Fruit fly (Drosophila melanogaster): ENCODE data around the gene LKRSDH.

The LKRSDH gene

dm6 chr2L:7841244-7841643, 45.5 kb upstream of the LKRSDH start (continued):
- no peak for TF ChIP-seq CG8944 (GFP tag; optimal IDR thresholded peaks at IDR 0.05)
- TF ChIP-seq jigr1 (GFP tag; IDR thresholded peaks at IDR 0.05): no peak
- TF ChIP-seq Ravus (GFP tag; IDR thresholded peaks at IDR 0.05): no peak
- TF ChIP-seq grau (tag; optimal IDR thresholded peaks at IDR 0.05): peak; percentile 12
- TF ChIP-seq NK7.1 (GFP tag; optimal IDR thresholded peaks at IDR 0.05): no peak
- TF ChIP-seq zen (tag; optimal IDR thresholded peaks at IDR 0.05): no peak
- 0 out of 2 replicates have a peak, but pooled peaks have one; percentile 16 for TF ChIP-seq CG6689 (GFP tag; IDR thresholded peaks at IDR 0.05)
- TF ChIP-seq CG30403 (GFP tag; optimal IDR thresholded peaks at IDR 0.05): no peak
- TF ChIP-seq lab (GFP tag; optimal IDR thresholded peaks at IDR 0.05): peak; percentile 23
- no peak for TF ChIP-seq Poxn (GFP tag; IDR thresholded peaks at IDR 0.05)
- TF ChIP-seq CG2875 (GFP tag; optimal IDR thresholded peaks at IDR 0.05): no peak
- no peak for TF ChIP-seq zen2 (GFP tag; IDR thresholded peaks at IDR 0.05; ENCODE audit: partially characterized antibody)
- no peak for TF ChIP-seq eve (GFP tag; optimal IDR thresholded peaks at IDR 0.05)
- no peak for TF ChIP-seq pho (GFP tag; optimal IDR thresholded peaks at IDR 0.05)
- no peak for TF ChIP-seq CG7372 (GFP tag; IDR thresholded peaks at IDR 0.05)
- TF ChIP-seq row (GFP tag; IDR thresholded peaks at IDR 0.05): peak; percentile 41; the same call in 1 of the 3 replicates
- TF ChIP-seq Fer3 (tag; optimal IDR thresholded peaks at IDR 0.05): no peak
- no peak for TF ChIP-seq CG8478 (optimal IDR thresholded peaks at IDR 0.05)
- no peak for TF ChIP-seq fd102C (GFP tag; optimal IDR thresholded peaks at IDR 0.05)
- TF ChIP-seq Hsf (GFP tag; optimal IDR thresholded peaks at IDR 0.05): no peak
- TF ChIP-seq chinmo (GFP tag; IDR thresholded peaks at IDR 0.05; ENCODE audit: partially characterized antibody): no peak
- no peak for TF ChIP-seq bbx (GFP tag; IDR thresholded peaks at IDR 0.05; ENCODE audit: partially characterized antibody)
- 0 out of 2 replicates have a peak, but pooled peaks have one; percentile 38 for TF ChIP-seq CG17328 (GFP tag; IDR thresholded peaks at IDR 0.05)
- no peak for TF ChIP-seq lov (optimal IDR thresholded peaks at IDR 0.05)
- no peak for TF ChIP-seq lov (GFP tag; IDR thresholded peaks at IDR 0.05)
- no peak; the same call in 1 of the 2 replicates for TF ChIP-seq CG10366 (GFP tag; IDR thresholded peaks at IDR 0.05)
- TF ChIP-seq trem (tag; optimal IDR thresholded peaks at IDR 0.05): no peak
- TF ChIP-seq CHES-1-like (GFP tag; optimal IDR thresholded peaks at IDR 0.05): no peak
- no peak for TF ChIP-seq btn (GFP tag; optimal IDR thresholded peaks at IDR 0.05)
- no peak for TF ChIP-seq CG12744 (GFP tag; optimal IDR thresholded peaks at IDR 0.05)
- no peak for TF ChIP-seq nom (GFP tag; optimal IDR thresholded peaks at IDR 0.05)
- TF ChIP-seq seq (GFP tag; IDR thresholded peaks at IDR 0.05): no peak
- no peak for TF ChIP-seq Adf1 (GFP tag; IDR thresholded peaks at IDR 0.05)
- no peak for TF ChIP-seq Nf-YA (GFP tag; IDR thresholded peaks at IDR 0.05)
- TF ChIP-seq CG9437 (GFP tag; optimal IDR thresholded peaks at IDR 0.05): no peak
- no peak for TF ChIP-seq hb (GFP tag; IDR thresholded peaks at IDR 0.05; ENCODE audit: partially characterized antibody)
- no peak for TF ChIP-seq HmgD (GFP tag; optimal IDR thresholded peaks at IDR 0.05)
- no peak for TF ChIP-seq Dek (tag; optimal IDR thresholded peaks at IDR 0.05)
- no peak for TF ChIP-seq jing (GFP tag; optimal IDR thresholded peaks at IDR 0.05)
- TF ChIP-seq pfk (GFP tag; optimal IDR thresholded peaks at IDR 0.05): no peak
- no peak for TF ChIP-seq emc (GFP tag; optimal IDR thresholded peaks at IDR 0.05)
- TF ChIP-seq fd64A (GFP tag; optimal IDR thresholded peaks at IDR 0.05): no peak
- TF ChIP-seq MBD-R2 (GFP tag; IDR thresholded peaks at IDR 0.05): no peak
- no peak for TF ChIP-seq CG30431 (GFP tag; optimal IDR thresholded peaks at IDR 0.05)
- TF ChIP-seq ewg (GFP tag; optimal IDR thresholded peaks at IDR 0.05): no peak
- TF ChIP-seq HLH4C (GFP tag; IDR thresholded peaks at IDR 0.05; ENCODE audit: partially characterized antibody): no peak
- TF ChIP-seq org-1 (GFP tag; optimal IDR thresholded peaks at IDR 0.05): no peak
- TF ChIP-seq CG3847 (GFP tag; IDR thresholded peaks at IDR 0.05): no peak
- no peak for TF ChIP-seq disco-r (GFP tag; optimal IDR thresholded peaks at IDR 0.05)
- TF ChIP-seq ttk (GFP tag; IDR thresholded peaks at IDR 0.05): 0 out of 2 replicates have a peak, but pooled peaks have one; percentile 22
- no peak for TF ChIP-seq CG9609 (GFP tag; optimal IDR thresholded peaks at IDR 0.05)
- TF ChIP-seq Sry-δ (GFP tag; optimal IDR thresholded peaks at IDR 0.05): no peak
- TF ChIP-seq unpg (GFP tag; optimal IDR thresholded peaks at IDR 0.05): peak; percentile 0
